Worm (Caenorhabditis elegans) whole organism, late embryonic: Measurements from ENCODE around the gene C49C8.1.

Experiments used
- C38D4.7 ChIP-seq: fragments of 200-800 bp; sonication (Bioruptor generic); optimal IDR thresholded peaks from 2 replicates; lab custom pipeline; 2018; ENCODE audit warnings: mild to moderate bottlenecking, missing genetic modification characterization, moderate library complexity, missing compliant biosample characterization
- K02D7.2 ChIP-seq: sonication (generic microtip); optimal IDR thresholded peaks from 2 replicates; lab custom pipeline; 2017; ENCODE audit warnings: mild to moderate bottlenecking, missing genetic modification characterization, missing compliant biosample characterization
- K09A11.1 ChIP-seq: sonication (generic microtip); optimal IDR thresholded peaks from 2 replicates; lab custom pipeline; 2017; ENCODE audit warnings: antibody characterized with exemption, mild to moderate bottlenecking, missing genetic modification characterization, missing compliant biosample characterization; ENCODE audit not compliant: insufficient read depth
- ahr-1 ChIP-seq: sonication (generic microtip); optimal IDR thresholded peaks from 2 replicates; lab custom pipeline; 2016; ENCODE audit warnings: missing genetic modification characterization, missing compliant biosample characterization
- ceh-18 ChIP-seq: sonication (generic microtip); optimal IDR thresholded peaks from 2 replicates; lab custom pipeline; 2016; ENCODE audit warnings: missing genetic modification characterization, missing compliant biosample characterization
- ceh-19 ChIP-seq: fragments of 200-800 bp; sonication (Bioruptor generic); optimal IDR thresholded peaks from 2 replicates; lab custom pipeline; 2018; ENCODE audit warnings: mild to moderate bottlenecking, missing genetic modification characterization, missing compliant biosample characterization
- ceh-22 ChIP-seq: sonication (generic microtip); optimal IDR thresholded peaks from 2 replicates; lab custom pipeline; 2017; ENCODE audit warnings: missing biosample characterization, missing genetic modification characterization
- ceh-24 ChIP-seq: sonication (generic microtip); optimal IDR thresholded peaks from 2 replicates; lab custom pipeline; 2016; ENCODE audit warnings: mild to moderate bottlenecking, missing genetic modification characterization, missing compliant biosample characterization
- ceh-31 ChIP-seq: sonication (generic microtip); optimal IDR thresholded peaks from 2 replicates; lab custom pipeline; 2016; ENCODE audit warnings: missing genetic modification characterization, missing compliant biosample characterization
- ceh-34 ChIP-seq: sonication (generic microtip); optimal IDR thresholded peaks from 2 replicates; lab custom pipeline; 2016; ENCODE audit warnings: mild to moderate bottlenecking, missing genetic modification characterization, missing compliant biosample characterization
- dve-1 ChIP-seq: sonication (generic microtip); optimal IDR thresholded peaks from 2 replicates; lab custom pipeline; 2017; ENCODE audit warnings: antibody characterized with exemption, mild to moderate bottlenecking, missing genetic modification characterization, missing compliant biosample characterization
- elt-2 ChIP-seq: sonication (generic microtip); optimal IDR thresholded peaks from 2 replicates; lab custom pipeline; 2016; ENCODE audit warnings: missing genetic modification reagents, missing genetic modification characterization, missing compliant biosample characterization
- elt-4 ChIP-seq: sonication (generic microtip); optimal IDR thresholded peaks from 2 replicates; lab custom pipeline; 2016; ENCODE audit warnings: missing genetic modification characterization, missing compliant biosample characterization
- ets-4 ChIP-seq: sonication (generic microtip); optimal IDR thresholded peaks from 2 replicates; lab custom pipeline; 2016; ENCODE audit warnings: missing genetic modification characterization, missing compliant biosample characterization
- eyg-1 ChIP-seq: sonication (generic microtip); optimal IDR thresholded peaks from 2 replicates; lab custom pipeline; 2016; ENCODE audit warnings: missing genotype, missing genetic modification characterization, missing compliant biosample characterization
- fax-1 ChIP-seq: sonication (generic microtip); optimal IDR thresholded peaks from 2 replicates; lab custom pipeline; 2016; ENCODE audit warnings: missing genotype, missing genetic modification characterization, missing compliant biosample characterization
- fkh-6 ChIP-seq: sonication (generic microtip); optimal IDR thresholded peaks from 2 replicates; lab custom pipeline; 2016; ENCODE audit warnings: missing genetic modification characterization, missing compliant biosample characterization
- hlh-13 ChIP-seq: fragments of 200-800 bp; sonication (Bioruptor generic); optimal IDR thresholded peaks from 2 replicates; lab custom pipeline; 2018; ENCODE audit warnings: mild to moderate bottlenecking, missing genetic modification characterization, missing compliant biosample characterization
- hlh-30 ChIP-seq: sonication (generic microtip); optimal IDR thresholded peaks from 2 replicates; lab custom pipeline; 2017; ENCODE audit warnings: antibody characterized with exemption, missing genetic modification characterization, missing compliant biosample characterization; ENCODE audit not compliant: insufficient read depth
- hlh-6 ChIP-seq: sonication (generic microtip); optimal IDR thresholded peaks from 2 replicates; lab custom pipeline; 2016; ENCODE audit warnings: missing genotype, missing genetic modification characterization, missing compliant biosample characterization
- hlh-8 ChIP-seq: sonication (generic microtip); optimal IDR thresholded peaks from 2 replicates; lab custom pipeline; 2016; ENCODE audit warnings: missing genotype, missing genetic modification characterization, missing compliant biosample characterization
- lin-11 ChIP-seq: fragments of 200-800 bp; sonication (Bioruptor generic); optimal IDR thresholded peaks from 2 replicates; lab custom pipeline; 2018; ENCODE audit warnings: mild to moderate bottlenecking, missing genetic modification characterization, missing compliant biosample characterization
- odd-2 ChIP-seq: sonication (generic microtip); optimal IDR thresholded peaks from 2 replicates; lab custom pipeline; 2017; ENCODE audit warnings: antibody characterized with exemption, mild to moderate bottlenecking, missing genetic modification characterization, missing compliant biosample characterization
- pat-9 ChIP-seq: fragments of 200-800 bp; sonication (Bioruptor generic); optimal IDR thresholded peaks from 2 replicates; lab custom pipeline; 2018; ENCODE audit warnings: mild to moderate bottlenecking, missing genetic modification characterization, moderate library complexity, missing compliant biosample characterization
- pax-1 ChIP-seq: fragments of 150-350 bp; optimal IDR thresholded peaks from 2 replicates; lab custom pipeline; 2014; ENCODE audit warnings: missing biosample characterization, missing genetic modification characterization
- pha-4 ChIP-seq: fragments of 150-350 bp; optimal IDR thresholded peaks from 2 replicates; lab custom pipeline; 2018; ENCODE audit warnings: missing biosample characterization, missing genetic modification reagents, missing genetic modification characterization
- pqm-1 ChIP-seq: sonication (generic microtip); optimal IDR thresholded peaks from 2 replicates; lab custom pipeline; 2016; ENCODE audit warnings: missing genetic modification characterization, missing compliant biosample characterization
- rnt-1 ChIP-seq: sonication (generic microtip); optimal IDR thresholded peaks from 2 replicates; lab custom pipeline; 2016; ENCODE audit warnings: missing genetic modification characterization, missing compliant biosample characterization
- sdc-2 ChIP-seq: sonication (generic microtip); optimal IDR thresholded peaks from 2 replicates; lab custom pipeline; 2016; ENCODE audit warnings: missing genotype, missing genetic modification characterization, missing compliant biosample characterization
- sox-4 ChIP-seq: sonication (generic microtip); optimal IDR thresholded peaks from 2 replicates; lab custom pipeline; 2017; ENCODE audit warnings: mild to moderate bottlenecking, missing genetic modification characterization, inconsistent platforms, missing compliant biosample characterization
- syd-9 ChIP-seq: sonication (generic microtip); optimal IDR thresholded peaks from 2 replicates; lab custom pipeline; 2016; ENCODE audit warnings: mild to moderate bottlenecking, missing genetic modification characterization, moderate library complexity, missing compliant biosample characterization
- tbx-2 ChIP-seq: sonication (generic microtip); optimal IDR thresholded peaks from 2 replicates; lab custom pipeline; 2016; ENCODE audit warnings: missing genetic modification characterization, missing compliant biosample characterization
- ttx-3 ChIP-seq: sonication (generic microtip); optimal IDR thresholded peaks from 2 replicates; lab custom pipeline; 2016; ENCODE audit warnings: missing genetic modification reagents, missing genetic modification characterization, missing compliant biosample characterization
- unc-55 ChIP-seq: sonication (generic microtip); optimal IDR thresholded peaks from 2 replicates; lab custom pipeline; 2017; ENCODE audit warnings: missing biosample characterization, missing genetic modification reagents, missing genetic modification characterization

C49C8.1 gene

DNA sequence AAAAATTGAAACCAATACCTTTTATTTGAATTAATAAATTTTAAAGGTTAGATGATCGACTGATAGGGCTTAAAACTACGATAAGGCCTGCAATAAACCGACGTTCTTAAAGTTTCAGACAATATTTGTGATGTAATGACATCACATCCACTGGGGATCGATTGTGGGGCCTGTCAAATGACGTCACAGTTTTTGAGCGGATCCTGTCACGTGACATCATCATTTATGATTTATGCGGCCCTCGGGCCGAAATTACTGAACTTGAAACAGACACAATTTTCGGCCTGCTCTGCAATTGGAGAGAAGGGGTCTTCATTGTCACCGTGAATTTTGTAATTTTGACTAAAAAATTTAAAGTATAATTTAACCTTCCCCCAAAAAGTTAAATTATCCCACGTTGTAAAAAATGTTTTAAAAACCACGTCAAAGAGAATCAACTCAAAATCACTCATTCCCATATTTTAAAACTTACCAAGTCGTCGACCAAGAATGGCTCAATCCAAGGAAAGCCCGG, at the start of gene C49C8.1:
Gene C49C8.1 (plus strand): TSS at position 464 of the 514 bp plus-strand sequence.
- TF ChIP-seq hlh-30 (tag; lab: Kevin White, UChicago) (peak; percentile 6), tbx-2 (tag; lab: Kevin White, UChicago) (no peak)

DNA sequence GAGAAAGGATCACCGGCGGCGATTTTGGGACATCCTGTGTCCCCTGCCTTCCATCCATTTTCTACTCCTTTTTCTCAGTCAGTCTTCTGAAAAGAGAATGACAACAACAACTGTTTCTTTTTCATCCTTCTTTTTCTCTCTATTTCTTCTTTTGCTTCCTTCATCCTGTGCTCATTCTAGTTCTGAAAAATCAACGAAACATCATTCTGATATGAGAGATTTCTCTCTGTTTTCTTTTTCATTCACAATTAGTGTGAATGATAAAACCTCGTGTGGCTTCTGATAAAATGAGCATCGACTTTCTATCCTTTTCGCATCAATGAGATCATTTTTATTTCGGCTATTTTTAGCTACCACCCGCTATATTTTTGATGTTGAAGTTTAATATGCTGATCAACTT, 49.2 kb upstream of the C49C8.1 start:
- TF ChIP-seq ahr-1, result no peak
- peak; percentile 16 for TF ChIP-seq unc-55 (GFP tag; lab: Kevin White, UChicago)
- TF ChIP-seq ceh-18, result peak; percentile 63
- TF ChIP-seq hlh-30 (tag; lab: Kevin White, UChicago), result no peak
- no peak for TF ChIP-seq hlh-6 (tag; lab: Kevin White, UChicago)

DNA sequence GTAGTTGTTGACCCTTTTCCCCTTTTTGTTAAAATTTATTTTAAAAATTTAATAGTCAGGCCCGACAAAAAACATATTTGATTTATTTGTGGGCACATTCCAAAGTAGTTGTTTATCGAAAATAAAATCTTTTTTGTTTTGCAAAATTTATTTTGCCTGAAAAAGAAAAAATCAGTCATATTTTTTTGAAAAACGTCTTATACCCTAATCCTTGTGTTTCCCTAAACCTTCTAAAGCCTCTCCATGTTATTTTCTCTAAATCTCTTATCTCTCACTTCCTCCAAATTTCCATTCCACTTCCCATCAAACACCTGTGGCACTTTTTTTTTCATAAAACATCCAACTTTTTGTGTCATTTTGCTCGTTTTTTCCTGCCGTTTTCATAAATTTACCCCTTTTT, 46.2 kb upstream of the C49C8.1 start:
- TF ChIP-seq hlh-13, result no peak
- no peak for TF ChIP-seq eyg-1 (tag; lab: Kevin White, UChicago)
- no peak for TF ChIP-seq elt-2
- TF ChIP-seq fax-1 (tag; lab: Kevin White, UChicago), result no peak
- TF ChIP-seq ceh-22 (tag; lab: Kevin White, UChicago), result no peak
- no peak for TF ChIP-seq sox-4 (tag; lab: Kevin White, UChicago)
- no peak for TF ChIP-seq pat-9 (tag; lab: Kevin White, UChicago)
- TF ChIP-seq K09A11.1 (tag; lab: Kevin White, UChicago), result no peak
- TF ChIP-seq hlh-8, result no peak
- no peak for TF ChIP-seq ets-4 (tag; lab: Kevin White, UChicago)
- TF ChIP-seq ceh-19 (GFP tag; lab: Kevin White, UChicago), result no peak
- no peak for TF ChIP-seq sdc-2 (tag; lab: Kevin White, UChicago)

DNA sequence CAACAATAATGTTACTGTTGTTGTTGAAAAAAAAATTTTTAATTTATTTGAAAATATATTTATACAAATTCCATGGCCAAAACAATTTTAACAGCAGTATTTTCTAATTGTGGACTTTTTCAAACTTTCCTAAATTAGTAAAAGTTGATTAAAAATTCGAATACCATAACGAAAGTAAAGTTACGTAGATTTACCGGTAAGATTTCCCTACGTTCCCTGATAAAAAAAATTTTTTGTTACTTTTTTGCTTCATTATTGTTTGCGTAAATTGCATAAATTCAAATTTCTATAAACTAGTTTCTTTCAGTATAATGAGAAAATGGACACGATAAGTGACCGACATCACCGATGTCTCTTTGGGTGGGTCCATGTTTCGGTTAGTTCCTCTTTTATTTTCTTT, 45.4 kb upstream of the C49C8.1 start, which contains the start of gene F42A9.6:
Gene F42A9.6 (plus strand): TSS at position 301 of the 400 bp plus-strand sequence.
- TF ChIP-seq tbx-2 (tag; lab: Kevin White, UChicago) (no peak), dve-1 (no peak), lin-11 (tag; lab: Kevin White, UChicago) (no peak), elt-4 (tag; lab: Kevin White, UChicago) (no peak), C38D4.7 (GFP tag; lab: Kevin White, UChicago) (no peak), sdc-2 (tag; lab: Kevin White, UChicago) (no peak), ttx-3 (tag; lab: Kevin White, UChicago) (no peak), rnt-1 (tag; lab: Kevin White, UChicago) (no peak), K02D7.2 (no peak), sox-4 (tag; lab: Kevin White, UChicago) (no peak), pax-1 (tag; lab: Kevin White, UChicago) (no peak), unc-55 (GFP tag; lab: Kevin White, UChicago) (no peak), odd-2 (tag; lab: Kevin White, UChicago) (no peak), ceh-31 (tag; lab: Kevin White, UChicago) (no peak)

DNA sequence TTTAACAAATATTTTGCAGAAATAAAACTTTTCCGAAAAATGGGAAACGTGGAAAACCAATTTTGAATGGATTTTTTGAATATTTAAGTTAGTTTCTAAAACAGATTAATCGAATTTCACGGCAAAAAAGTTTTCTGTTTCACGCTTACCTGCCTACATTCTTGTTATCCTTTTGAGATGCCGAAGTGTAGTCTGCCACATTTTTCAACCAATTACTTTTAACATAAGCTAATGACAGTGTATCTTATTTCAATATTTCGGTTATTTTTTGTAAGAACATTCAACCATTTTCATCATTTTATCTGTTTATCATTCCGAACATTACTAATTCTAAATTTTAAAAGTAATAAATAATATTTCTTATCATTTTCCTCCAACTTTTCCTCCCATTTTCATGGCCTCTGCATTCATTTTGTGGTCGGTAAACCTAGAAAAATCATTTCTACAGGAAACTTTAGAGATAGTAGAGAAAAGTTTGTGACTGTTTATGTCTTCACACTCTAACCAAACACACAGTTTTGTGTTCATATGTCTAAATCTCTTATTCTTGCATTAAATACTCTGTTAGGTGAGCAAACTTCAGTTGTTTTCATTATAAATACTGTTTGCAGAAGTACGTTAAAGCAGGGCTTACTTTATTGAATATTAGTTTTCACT, 42.4 kb upstream of the C49C8.1 start, which contains the start of the genes F42A9.17 and cyp-33E2:
Gene F42A9.17 (minus strand): TSS at position 51 of the 657 bp plus-strand sequence.
Gene cyp-33E2 (plus strand): TSS at position 449 of the 657 bp plus-strand sequence.
- TF ChIP-seq ceh-34 (no peak), ceh-31 (tag; lab: Kevin White, UChicago) (no peak)

DNA sequence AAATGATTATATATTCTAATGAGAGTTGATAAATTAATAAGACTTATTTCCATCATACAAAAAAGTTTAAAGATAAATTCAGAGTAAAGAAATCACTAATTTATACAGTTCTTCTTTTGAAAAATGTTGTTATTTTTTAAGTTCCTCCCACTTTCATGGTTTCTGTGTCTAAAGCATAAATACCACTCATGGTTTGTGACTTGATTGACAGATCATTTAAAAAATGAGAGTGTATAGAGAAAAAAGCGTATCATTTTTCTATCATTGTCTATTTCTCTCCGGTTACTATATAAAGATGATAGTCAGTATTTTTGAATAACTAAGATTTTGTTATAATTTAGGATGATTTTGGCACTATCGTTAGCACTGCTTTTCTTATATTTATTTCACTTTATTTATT, 39.7 kb upstream of the C49C8.1 start, which contains the start of gene cyp-33E3:
Gene cyp-33E3 (plus strand): TSS at position 316 of the 400 bp plus-strand sequence.
- TF ChIP-seq ceh-24 (no peak), syd-9 (tag; lab: Kevin White, UChicago) (no peak), pqm-1 (tag; lab: Kevin White, UChicago) (no peak), pha-4 (tag; lab: Kevin White, UChicago) (no peak), fkh-6 (tag; lab: Kevin White, UChicago) (no peak), K09A11.1 (tag; lab: Kevin White, UChicago) (no peak), sdc-2 (tag; lab: Kevin White, UChicago) (no peak), fax-1 (tag; lab: Kevin White, UChicago) (no peak), ceh-31 (tag; lab: Kevin White, UChicago) (no peak)
- TF ChIP-seq, all 69 proteins: peak for 0
